Fruit fly (Drosophila melanogaster) whole organism, embryonic: ENCODE measurements around the gene Ugt37C2.

Experiments
- CG2199 ChIP-seq: fragments of 200-800 bp; sonication (Bioruptor generic); IDR thresholded peaks from 3 replicates; pipeline ENCODE4 v1.3.6; 2022; ENCODE audit warnings: missing biosample characterization, missing genetic modification characterization
- CG5953 ChIP-seq: fragments of 200-800 bp; sonication (Bioruptor generic); IDR thresholded peaks from 2 replicates; pipeline ENCODE4 v1.3.6; 2022; ENCODE audit warnings: missing biosample characterization, missing genetic modification characterization
- CG7556 ChIP-seq: fragments of 200-800 bp; sonication (Bioruptor generic); optimal IDR thresholded peaks from 2 replicates; lab custom pipeline; 2017; ENCODE audit warnings: missing biosample characterization, mild to moderate bottlenecking, missing genetic modification characterization
- crp ChIP-seq, 2 experiments: fragments of 200-800 bp; sonication (Bioruptor generic); optimal IDR thresholded peaks; 2 replicates in 1 of 2; 3 replicates in 1 of 2; lab custom pipeline; 2017; ENCODE audit warnings: missing biosample characterization in 2 of 2, missing genetic modification characterization in 2 of 2, mild to moderate bottlenecking in 1 of 2, moderate library complexity in 1 of 2
- da ChIP-seq: fragments of 200-800 bp; sonication (Bioruptor generic); optimal IDR thresholded peaks from 2 replicates; lab custom pipeline; 2016; ENCODE audit warnings: missing biosample characterization, missing genetic modification characterization
- lab ChIP-seq: fragments of 200-800 bp; sonication (Bioruptor generic); optimal IDR thresholded peaks from 3 replicates; lab custom pipeline; 2017; ENCODE audit warnings: missing biosample characterization, missing genetic modification characterization, mild to moderate bottlenecking, moderate library complexity, missing genetic modification reagents

- TF ChIP-seq CG2199 (GFP tag; lab: Robert Waterston, UW) (no peak), CG7556 (no peak), CG5953 (no peak), da (GFP tag; lab: Kevin White, UChicago) (no peak), lab (no peak), crp (GFP tag; optimal IDR thresholded peaks at IDR 0.05; lab: Kevin White, UChicago) (no peak)
Observed at dm6 chr2L:16839665-16840064, 45.7 kb downstream of the Ugt37C2 start.
